Fruit fly (Drosophila melanogaster) whole organism, embryonic: ENCODE results near the gene Fam92.

Experiments used
- Antp ChIP-seq: fragments of 200-800 bp; sonication (Bioruptor generic); optimal IDR thresholded peaks from 3 replicates; lab custom pipeline; 2016; ENCODE audit warnings: missing biosample characterization, missing genetic modification characterization
- C15 ChIP-seq: fragments of 200-800 bp; sonication (Bioruptor generic); IDR thresholded peaks from 3 replicates; pipeline ENCODE4 v1.3.6; 2022; ENCODE audit warnings: missing biosample characterization, missing genetic modification characterization
- CG10431 ChIP-seq: fragments of 200-800 bp; sonication (Bioruptor generic); optimal IDR thresholded peaks from 3 replicates; lab custom pipeline; 2018; ENCODE audit warnings: missing biosample characterization, mild to moderate bottlenecking, missing genetic modification characterization
- CG10565 ChIP-seq: fragments of 200-800 bp; sonication (Bioruptor generic); optimal IDR thresholded peaks from 3 replicates; lab custom pipeline; 2016; ENCODE audit warnings: missing biosample characterization, mild to moderate bottlenecking, missing genetic modification characterization
- CG12071 ChIP-seq: fragments of 200-800 bp; sonication (Bioruptor generic); optimal IDR thresholded peaks from 3 replicates; lab custom pipeline; 2018; ENCODE audit warnings: missing biosample characterization, mild to moderate bottlenecking, missing genetic modification characterization
- CG12391 ChIP-seq: fragments of 200-800 bp; sonication (Bioruptor generic); optimal IDR thresholded peaks from 3 replicates; lab custom pipeline; 2018; ENCODE audit warnings: missing biosample characterization, mild to moderate bottlenecking, missing genetic modification characterization, moderate library complexity
- CG13894 ChIP-seq: fragments of 200-800 bp; sonication (Bioruptor generic); optimal IDR thresholded peaks from 3 replicates; lab custom pipeline; 2018; ENCODE audit warnings: missing biosample characterization, mild to moderate bottlenecking, missing genetic modification characterization, moderate library complexity
- CG16863 ChIP-seq: fragments of 200-800 bp; sonication (Bioruptor generic); optimal IDR thresholded peaks from 3 replicates; lab custom pipeline; 2016; ENCODE audit warnings: missing biosample characterization, missing genetic modification characterization
- CG17359 ChIP-seq: fragments of 200-800 bp; sonication (Bioruptor generic); optimal IDR thresholded peaks from 3 replicates; lab custom pipeline; 2018; ENCODE audit warnings: missing biosample characterization, mild to moderate bottlenecking, missing genetic modification characterization, moderate library complexity
- CG31224 ChIP-seq: fragments of 200-800 bp; sonication (Bioruptor generic); IDR thresholded peaks from 2 replicates; pipeline ENCODE4 v1.3.6; 2022; ENCODE audit warnings: missing biosample characterization, missing genetic modification characterization
- CG31441 ChIP-seq: fragments of 200-800 bp; sonication (Bioruptor generic); IDR thresholded peaks from 2 replicates; pipeline ENCODE4 v1.3.6; 2022; ENCODE audit warnings: missing biosample characterization, missing genetic modification characterization
- CG34376 ChIP-seq: fragments of 200-800 bp; sonication (Bioruptor generic); optimal IDR thresholded peaks from 2 replicates; lab custom pipeline; 2018; ENCODE audit warnings: missing biosample characterization, mild to moderate bottlenecking, missing genetic modification characterization
- CG4707 ChIP-seq: fragments of 200-800 bp; sonication (Bioruptor generic); optimal IDR thresholded peaks from 2 replicates; lab custom pipeline; 2018; ENCODE audit warnings: missing biosample characterization, mild to moderate bottlenecking, missing genetic modification characterization, moderate library complexity
- CG6175 ChIP-seq: fragments of 200-800 bp; sonication (Bioruptor generic); IDR thresholded peaks from 3 replicates; pipeline ENCODE4 v1.3.6; 2022; ENCODE audit warnings: missing biosample characterization, missing genetic modification characterization
- CG8290 ChIP-seq, 3 experiments: fragments of 200-800 bp; sonication (Bioruptor generic); optimal IDR thresholded peaks; 2 replicates each; lab custom pipeline; 2016 to 2019; ENCODE audit warnings: missing biosample characterization in 3 of 3, missing genetic modification characterization in 3 of 3, mild to moderate bottlenecking in 2 of 3, moderate library complexity in 1 of 3
- D19A ChIP-seq: fragments of 200-800 bp; optimal IDR thresholded peaks from 3 replicates; lab custom pipeline; 2019; ENCODE audit warnings: missing biosample characterization, mild to moderate bottlenecking, missing genetic modification characterization, moderate library complexity
- Deaf1 ChIP-seq: fragments of 200-800 bp; optimal IDR thresholded peaks from 3 replicates; lab custom pipeline; 2019; ENCODE audit warnings: missing biosample characterization, mild to moderate bottlenecking, missing genetic modification characterization, moderate library complexity
- Dfd ChIP-seq, 2 experiments: fragments of >200 bp; optimal IDR thresholded peaks; 2 replicates each; lab custom pipeline; 2017; ENCODE audit warnings: missing biosample characterization in 2 of 2, missing genetic modification characterization in 2 of 2
- Eip74EF ChIP-seq, 2 experiments: fragments of 200-800 bp in 1 of 2; fragments of >200 bp in 1 of 2; sonication (Bioruptor generic) in 1 of 2; optimal IDR thresholded peaks; 2 replicates each; lab custom pipeline; 2017 to 2019; ENCODE audit warnings: missing biosample characterization in 2 of 2, missing genetic modification characterization in 2 of 2, mild to moderate bottlenecking in 1 of 2, moderate library complexity in 1 of 2
- Fer2 ChIP-seq: fragments of 200-800 bp; sonication (Bioruptor generic); optimal IDR thresholded peaks from 2 replicates; lab custom pipeline; 2018; ENCODE audit warnings: missing biosample characterization, mild to moderate bottlenecking, missing genetic modification characterization, moderate library complexity
- H15 ChIP-seq: fragments of 200-800 bp; sonication (Bioruptor generic); IDR thresholded peaks from 3 replicates; pipeline ENCODE4 v1.3.6; 2022; ENCODE audit warnings: missing biosample characterization, missing genetic modification characterization
- HLH3B ChIP-seq: fragments of 200-800 bp; sonication (Bioruptor generic); IDR thresholded peaks from 2 replicates; pipeline ENCODE4 v1.3.6; 2022; ENCODE audit warnings: missing biosample characterization, missing genetic modification characterization
- Lhr ChIP-seq: fragments of 200-800 bp; sonication (Bioruptor generic); optimal IDR thresholded peaks from 3 replicates; lab custom pipeline; 2017; ENCODE audit warnings: mild to moderate bottlenecking, missing biosample characterization, missing genetic modification reagents, missing genetic modification characterization
- Mes4 ChIP-seq: fragments of 200-800 bp; sonication (Bioruptor generic); optimal IDR thresholded peaks from 2 replicates; lab custom pipeline; 2016; ENCODE audit warnings: missing biosample characterization, missing genetic modification characterization
- NFAT ChIP-seq: fragments of 200-800 bp; sonication (Bioruptor generic); IDR thresholded peaks from 2 replicates; pipeline ENCODE4 v1.3.6; 2022; ENCODE audit warnings: missing biosample characterization, missing genetic modification characterization
- Oaz ChIP-seq: fragments of 200-800 bp; sonication (Bioruptor generic); IDR thresholded peaks from 2 replicates; pipeline ENCODE4 v1.3.6; 2022; ENCODE audit warnings: missing biosample characterization, missing genetic modification characterization
- Side ChIP-seq: fragments of 200-800 bp; sonication (Bioruptor generic); optimal IDR thresholded peaks from 2 replicates; lab custom pipeline; 2016; ENCODE audit warnings: missing biosample characterization, missing genetic modification characterization
- Ssrp ChIP-seq: fragments of 200-800 bp; sonication (Bioruptor generic); optimal IDR thresholded peaks from 2 replicates; lab custom pipeline; 2018; ENCODE audit warnings: missing biosample characterization, mild to moderate bottlenecking, missing genetic modification characterization, moderate library complexity
- ab ChIP-seq: fragments of 200-800 bp; sonication (Bioruptor generic); optimal IDR thresholded peaks from 2 replicates; lab custom pipeline; 2016; ENCODE audit warnings: missing biosample characterization, missing genetic modification characterization
- br ChIP-seq: fragments of >200 bp; optimal IDR thresholded peaks from 2 replicates; lab custom pipeline; 2017
- crp ChIP-seq, 2 experiments: fragments of 200-800 bp; sonication (Bioruptor generic); optimal IDR thresholded peaks; 2 replicates in 1 of 2; 3 replicates in 1 of 2; lab custom pipeline; 2017; ENCODE audit warnings: missing biosample characterization in 2 of 2, missing genetic modification characterization in 2 of 2, mild to moderate bottlenecking in 1 of 2, moderate library complexity in 1 of 2
- dmrt11E ChIP-seq: fragments of 200-800 bp; sonication (Bioruptor generic); optimal IDR thresholded peaks from 3 replicates; lab custom pipeline; 2018; ENCODE audit warnings: missing biosample characterization, mild to moderate bottlenecking, missing genetic modification characterization, moderate library complexity
- eyg ChIP-seq: fragments of 200-800 bp; sonication (Bioruptor generic); optimal IDR thresholded peaks from 3 replicates; lab custom pipeline; 2016; ENCODE audit warnings: missing biosample characterization, missing genetic modification characterization
- fu2 ChIP-seq: fragments of 200-800 bp; sonication (Bioruptor generic); optimal IDR thresholded peaks from 2 replicates; lab custom pipeline; 2016; ENCODE audit warnings: missing biosample characterization, missing genetic modification characterization
- hbn ChIP-seq: fragments of 200-800 bp; sonication (Bioruptor generic); IDR thresholded peaks from 2 replicates; pipeline ENCODE4 v1.3.6; 2022; ENCODE audit warnings: missing biosample characterization, missing genetic modification characterization; ENCODE audit not compliant: partially characterized antibody
- kni ChIP-seq: fragments of 200-800 bp; sonication (Bioruptor generic); optimal IDR thresholded peaks from 3 replicates; lab custom pipeline; 2017; ENCODE audit warnings: mild to moderate bottlenecking, missing biosample characterization, missing genetic modification reagents, missing genetic modification characterization
- knrl ChIP-seq: fragments of 200-800 bp; sonication (Bioruptor generic); IDR thresholded peaks from 3 replicates; pipeline ENCODE4 v1.3.6; 2022; ENCODE audit warnings: missing biosample characterization, missing genetic modification characterization; ENCODE audit not compliant: partially characterized antibody
- peb ChIP-seq: fragments of 200-800 bp; sonication (Bioruptor generic); IDR thresholded peaks from 2 replicates; pipeline ENCODE4 v1.3.6; 2022; ENCODE audit warnings: missing biosample characterization, missing genetic modification characterization
- psq ChIP-seq: fragments of 200-800 bp; sonication (Bioruptor generic); optimal IDR thresholded peaks from 2 replicates; lab custom pipeline; 2017; ENCODE audit warnings: missing biosample characterization, missing genetic modification characterization
- ro ChIP-seq: fragments of 200-800 bp; sonication (Bioruptor generic); IDR thresholded peaks from 2 replicates; pipeline ENCODE4 v1.3.6; 2022; ENCODE audit warnings: missing biosample characterization, missing genetic modification characterization
- slou ChIP-seq: fragments of 200-800 bp; sonication (Bioruptor generic); optimal IDR thresholded peaks from 3 replicates; lab custom pipeline; 2016; ENCODE audit warnings: missing biosample characterization, missing genetic modification characterization
- sug ChIP-seq: fragments of 200-800 bp; optimal IDR thresholded peaks from 2 replicates; lab custom pipeline; 2019; ENCODE audit warnings: missing biosample characterization, mild to moderate bottlenecking, missing genetic modification characterization, moderate library complexity
- trem ChIP-seq: fragments of 200-800 bp; optimal IDR thresholded peaks from 3 replicates; lab custom pipeline; 2019; ENCODE audit warnings: missing biosample characterization, mild to moderate bottlenecking, missing genetic modification characterization, moderate library complexity
- twi ChIP-seq: fragments of 200-800 bp; optimal IDR thresholded peaks from 2 replicates; lab custom pipeline; 2019; ENCODE audit warnings: missing biosample characterization, mild to moderate bottlenecking, missing genetic modification characterization, moderate library complexity
- vvl ChIP-seq: fragments of 200-800 bp; sonication (Bioruptor generic); IDR thresholded peaks from 2 replicates; pipeline ENCODE4 v1.3.6; 2022; ENCODE audit warnings: missing biosample characterization, missing genetic modification characterization
- wdn ChIP-seq: fragments of 200-800 bp; sonication (Bioruptor generic); IDR thresholded peaks from 2 replicates; pipeline ENCODE4 v1.3.6; 2022; ENCODE audit warnings: missing biosample characterization, missing genetic modification characterization
- zen ChIP-seq: fragments of 200-800 bp; sonication (Bioruptor generic); optimal IDR thresholded peaks from 3 replicates; lab custom pipeline; 2018; ENCODE audit warnings: missing biosample characterization, mild to moderate bottlenecking, missing genetic modification characterization, moderate library complexity

Gene Fam92

DNA sequence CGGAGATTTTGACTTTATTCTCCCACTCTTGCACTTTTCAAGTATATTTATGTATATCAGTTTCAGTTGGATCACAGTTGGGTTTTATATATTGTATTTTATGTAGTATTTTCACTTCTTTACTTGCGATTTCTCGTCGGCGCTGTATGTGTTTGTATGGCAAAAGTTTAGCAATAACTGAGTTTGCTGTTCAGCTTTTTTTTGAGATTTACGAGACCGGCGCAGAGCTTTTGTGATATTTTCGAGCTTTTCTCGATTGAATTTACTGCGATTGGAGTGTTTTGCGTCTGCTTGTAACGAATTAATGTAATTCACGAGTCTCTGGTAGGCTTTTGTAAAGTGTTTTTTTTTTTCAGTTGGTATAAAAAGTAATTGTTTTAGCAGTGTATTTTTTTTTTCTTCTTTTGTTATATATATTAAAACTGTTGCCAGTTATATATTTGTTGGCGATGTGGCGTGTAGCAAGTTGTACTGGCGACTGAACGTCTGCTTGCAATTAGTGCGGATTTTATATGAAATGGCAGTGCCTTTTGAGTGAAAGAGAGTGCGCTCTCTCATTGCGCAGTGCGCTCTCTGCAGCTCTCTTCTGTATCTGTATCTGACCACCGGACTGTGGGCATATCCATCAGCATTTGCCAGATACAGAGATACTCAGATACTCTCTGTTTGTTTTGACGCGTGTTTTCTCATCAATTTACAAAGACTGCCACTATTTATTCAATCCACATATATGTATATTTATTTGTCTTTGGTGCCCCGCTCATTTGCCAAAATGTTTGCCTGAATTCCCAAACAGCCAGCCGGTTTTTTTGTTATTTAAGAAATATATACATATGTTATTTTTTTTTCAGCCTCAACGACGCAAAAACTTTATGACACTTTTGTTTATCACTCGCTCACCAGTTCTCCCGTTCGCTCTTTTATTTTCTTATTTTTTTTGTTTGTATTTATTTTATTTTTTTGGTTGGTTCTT, 36.3 kb downstream of the Fam92 start (continued):
- TF ChIP-seq CG4707 (peak; percentile 18), Ssrp (tag; lab: Kevin White, UChicago) (no peak), br (lab: Kevin White, UChicago) (no peak), Side (GFP tag; lab: Kevin White, UChicago) (peak; percentile 55), Oaz (GFP tag; lab: Robert Waterston, UW) (no peak), D19A (tag; lab: Kevin White, UChicago) (peak; percentile 79), CG12391 (tag; lab: Kevin White, UChicago) (peak; percentile 20), CG8290 (GFP tag; optimal IDR thresholded peaks at IDR 0.05; lab: Kevin White, UChicago) (no peak), CG8290 (tag; optimal IDR thresholded peaks at IDR 0.05; lab: Kevin White, UChicago) (peak; percentile 56 to 88), psq (GFP tag; lab: Kevin White, UChicago) (no peak), CG31441 (GFP tag; lab: Robert Waterston, UW) (peak; percentile 39; the same call in 1 of the 2 replicates), H15 (GFP tag; lab: Robert Waterston, UW) (no peak), CG17359 (peak; percentile 57), Antp (GFP tag; lab: Kevin White, UChicago) (no peak), dmrt11E (tag; lab: Kevin White, UChicago) (peak; percentile 20), CG6175 (GFP tag; lab: Robert Waterston, UW) (0 out of 3 replicates have a peak, but pooled peaks have one; percentile 46), peb (GFP tag; lab: Robert Waterston, UW) (no peak), ab (GFP tag; lab: Kevin White, UChicago) (no peak), twi (peak; percentile 72), Dfd (GFP tag; optimal IDR thresholded peaks at IDR 0.05; lab: Kevin White, UChicago) (no peak), Eip74EF (GFP tag; optimal IDR thresholded peaks at IDR 0.05; lab: Kevin White, UChicago) (peak in 1 of 2 experiments; percentile 59), ro (GFP tag; lab: Robert Waterston, UW) (no peak), CG31224 (no peak; the same call in 1 of the 2 replicates), CG16863 (GFP tag; lab: Kevin White, UChicago) (peak; percentile 10), knrl (no peak), zen (tag; lab: Kevin White, UChicago) (peak; percentile 76), trem (tag; lab: Kevin White, UChicago) (peak; percentile 9), eyg (peak; percentile 32), CG34376 (peak; percentile 94), vvl (peak; percentile 68; the same call in 1 of the 2 replicates), hbn (GFP tag; lab: Robert Waterston, UW) (peak; percentile 37; the same call in 1 of the 2 replicates), fu2 (GFP tag; lab: Kevin White, UChicago) (no peak), CG10431 (GFP tag; lab: Kevin White, UChicago) (peak; percentile 61), crp (GFP tag; optimal IDR thresholded peaks at IDR 0.05; lab: Kevin White, UChicago) (peak in 1 of 2 experiments; percentile 7), NFAT (GFP tag; lab: Robert Waterston, UW) (peak; percentile 50; the same call in 1 of the 2 replicates), Mes4 (GFP tag; lab: Kevin White, UChicago) (peak; percentile 7), C15 (GFP tag; lab: Robert Waterston, UW) (no peak), kni (GFP tag; lab: Kevin White, UChicago) (peak; percentile 82), wdn (GFP tag; lab: Robert Waterston, UW) (no peak), CG12071 (GFP tag; lab: Kevin White, UChicago) (peak; percentile 77), Deaf1 (tag; lab: Kevin White, UChicago) (peak; percentile 21), HLH3B (GFP tag; lab: Robert Waterston, UW) (no peak; the same call in 1 of the 2 replicates), slou (no peak), CG10565 (no peak), Lhr (GFP tag; lab: Kevin White, UChicago) (no peak), Fer2 (peak; percentile 51), sug (tag; lab: Kevin White, UChicago) (peak; percentile 75), CG13894 (tag; lab: Kevin White, UChicago) (peak; percentile 93)
